Worm (Caenorhabditis elegans) whole organism, L1 larva: ENCODE results near the gene F52G3.7.

Experiments used
- C16A3.4 ChIP-seq: fragments of 150-350 bp; optimal IDR thresholded peaks from 2 replicates; lab custom pipeline; 2014; ENCODE audit warnings: missing biosample characterization, missing genetic modification characterization
- C34B4.2 ChIP-seq: sonication (generic microtip); optimal IDR thresholded peaks from 2 replicates; lab custom pipeline; 2017; ENCODE audit warnings: mild to moderate bottlenecking, missing genetic modification characterization, missing compliant biosample characterization
- ama-1 ChIP-seq: fragments of 150-350 bp; optimal IDR thresholded peaks from 2 replicates; lab custom pipeline; 2014
- blmp-1 ChIP-seq: fragments of 150-350 bp; optimal IDR thresholded peaks from 2 replicates; lab custom pipeline; 2014; ENCODE audit warnings: missing biosample characterization, missing genetic modification characterization
- ceh-63 ChIP-seq: fragments of 200-800 bp; sonication (Bioruptor generic); optimal IDR thresholded peaks from 2 replicates; lab custom pipeline; 2018; ENCODE audit warnings: mild to moderate bottlenecking, missing genetic modification characterization, missing compliant biosample characterization
- ceh-8 ChIP-seq: fragments of 200-800 bp; sonication (Bioruptor generic); optimal IDR thresholded peaks from 2 replicates; lab custom pipeline; 2018; ENCODE audit warnings: mild to moderate bottlenecking, missing genetic modification characterization, moderate library complexity, missing compliant biosample characterization
- ceh-82 ChIP-seq, 3 experiments: fragments of 150-350 bp in 1 of 3; sonication (generic microtip) in 2 of 3; optimal IDR thresholded peaks; 2 replicates each; lab custom pipeline; 2014 to 2017; ENCODE audit warnings: missing biosample characterization in 3 of 3, missing genetic modification characterization in 3 of 3
- ceh-90 ChIP-seq: sonication (generic microtip); optimal IDR thresholded peaks from 2 replicates; lab custom pipeline; 2016; ENCODE audit warnings: missing genetic modification characterization, missing compliant biosample characterization
- efl-1 ChIP-seq, 4 experiments: fragments of 150-350 bp; optimal IDR thresholded peaks in 3 of 4; peaks in 1 of 4; 1 replicate in 1 of 4; 2 replicates in 3 of 4; lab custom pipeline; 2014; ENCODE audit warnings: missing biosample characterization in 2 of 4, missing genetic modification characterization in 2 of 4, missing genetic modification reagents in 2 of 4
- efl-3 ChIP-seq: fragments of 200-800 bp; sonication (Bioruptor generic); optimal IDR thresholded peaks from 2 replicates; lab custom pipeline; 2018; ENCODE audit warnings: mild to moderate bottlenecking, missing genetic modification characterization, missing compliant biosample characterization
- egl-13 ChIP-seq: sonication (generic microtip); optimal IDR thresholded peaks from 2 replicates; lab custom pipeline; 2016; ENCODE audit warnings: missing genotype, missing genetic modification reagents, missing genetic modification characterization, missing compliant biosample characterization
- egl-27 ChIP-seq, 2 experiments: fragments of 150-350 bp in 1 of 2; sonication (generic microtip); optimal IDR thresholded peaks; 3 replicates each; lab custom pipeline; 2017 to 2018; ENCODE audit warnings: missing biosample characterization in 2 of 2, missing genetic modification characterization in 2 of 2, missing genetic modification reagents in 2 of 2
- elt-2 ChIP-seq: sonication (generic microtip); optimal IDR thresholded peaks from 2 replicates; lab custom pipeline; 2016; ENCODE audit warnings: missing genetic modification characterization, mild to moderate bottlenecking, inconsistent platforms, missing compliant biosample characterization, missing genetic modification reagents
- elt-3 ChIP-seq, 6 experiments: fragments of 150-350 bp in 1 of 6; sonication (generic microtip); optimal IDR thresholded peaks; 2 replicates each; lab custom pipeline; 2017 to 2018; ENCODE audit warnings: missing biosample characterization in 6 of 6, missing genetic modification characterization in 6 of 6, inconsistent platforms in 1 of 6
- fkh-8 ChIP-seq: sonication (generic microtip); optimal IDR thresholded peaks from 2 replicates; lab custom pipeline; 2016; ENCODE audit warnings: mild to moderate bottlenecking, missing genetic modification characterization, missing compliant biosample characterization
- fos-1 ChIP-seq: fragments of 150-350 bp; optimal IDR thresholded peaks from 2 replicates; lab custom pipeline; 2014; ENCODE audit warnings: missing biosample characterization, missing genetic modification characterization
- hlh-17 ChIP-seq: fragments of 200-800 bp; sonication (Bioruptor generic); optimal IDR thresholded peaks from 2 replicates; lab custom pipeline; 2018; ENCODE audit warnings: missing genetic modification characterization, mild to moderate bottlenecking, missing compliant biosample characterization, moderate library complexity, borderline replicate concordance
- isw-1 ChIP-seq: fragments of 200-800 bp; sonication (Bioruptor generic); IDR thresholded peaks from 2 replicates; pipeline ENCODE4 v1.3.6; 2022; ENCODE audit warnings: missing genetic modification characterization, missing compliant biosample characterization
- jun-1 ChIP-seq: fragments of 150-350 bp; optimal IDR thresholded peaks from 2 replicates; lab custom pipeline; 2014; ENCODE audit warnings: missing biosample characterization, missing genetic modification reagents, missing genetic modification characterization
- lin-14 ChIP-seq: fragments of 200-800 bp; sonication (Bioruptor generic); optimal IDR thresholded peaks from 2 replicates; lab custom pipeline; 2018; ENCODE audit warnings: mild to moderate bottlenecking, missing genetic modification characterization, moderate library complexity, missing compliant biosample characterization
- lin-15B ChIP-seq: fragments of 150-350 bp; sonication (generic microtip); optimal IDR thresholded peaks from 3 replicates; lab custom pipeline; 2014; ENCODE audit warnings: missing biosample characterization, missing genetic modification characterization
- lin-35 ChIP-seq, 2 experiments: fragments of 150-350 bp; optimal IDR thresholded peaks; 2 replicates each; lab custom pipeline; 2014; ENCODE audit warnings: missing biosample characterization in 2 of 2, missing genetic modification characterization in 2 of 2, missing genetic modification reagents in 2 of 2
- lin-39 ChIP-seq: fragments of 150-350 bp; optimal IDR thresholded peaks from 2 replicates; lab custom pipeline; 2014; ENCODE audit warnings: missing biosample characterization, missing genetic modification reagents, missing genetic modification characterization
- lsy-2 ChIP-seq, 2 experiments: fragments of 150-350 bp; optimal IDR thresholded peaks; 2 replicates each; lab custom pipeline; 2014; ENCODE audit warnings: missing biosample characterization in 2 of 2, missing genetic modification characterization in 2 of 2
- mdl-1 ChIP-seq, 2 experiments: fragments of 150-350 bp; optimal IDR thresholded peaks; 2 replicates each; lab custom pipeline; 2014 to 2017; ENCODE audit warnings: missing biosample characterization in 2 of 2, missing genetic modification characterization in 2 of 2, inconsistent platforms in 1 of 2
- mef-2 ChIP-seq: fragments of 150-350 bp; optimal IDR thresholded peaks from 2 replicates; lab custom pipeline; 2014; ENCODE audit warnings: missing biosample characterization, missing genetic modification characterization
- mep-1 ChIP-seq: fragments of 150-350 bp; optimal IDR thresholded peaks from 2 replicates; lab custom pipeline; 2014; ENCODE audit warnings: missing biosample characterization, missing genetic modification characterization
- nhr-12 ChIP-seq: sonication (generic microtip); optimal IDR thresholded peaks from 2 replicates; lab custom pipeline; 2017; ENCODE audit warnings: missing biosample characterization, missing genetic modification characterization
- nhr-19 ChIP-seq: fragments of 200-800 bp; sonication (Bioruptor generic); conservative IDR thresholded peaks from 2 replicates; pipeline ENCODE4 v1.3.6; 2022; ENCODE audit warnings: missing genetic modification characterization, missing compliant biosample characterization
- nhr-28 ChIP-seq: fragments of 150-350 bp; optimal IDR thresholded peaks from 2 replicates; lab custom pipeline; 2014; ENCODE audit warnings: missing biosample characterization, missing genetic modification characterization
- nhr-47 ChIP-seq: sonication (generic microtip); optimal IDR thresholded peaks from 2 replicates; lab custom pipeline; 2016; ENCODE audit warnings: mild to moderate bottlenecking, missing genetic modification characterization, moderate library complexity, missing compliant biosample characterization
- nhr-71 ChIP-seq: sonication (generic microtip); optimal IDR thresholded peaks from 2 replicates; lab custom pipeline; 2016; ENCODE audit warnings: mild to moderate bottlenecking, missing genetic modification characterization, moderate library complexity, missing compliant biosample characterization
- nhr-76 ChIP-seq: sonication (generic microtip); optimal IDR thresholded peaks from 2 replicates; lab custom pipeline; 2017; ENCODE audit warnings: missing biosample characterization, missing genetic modification characterization
- nhr-84 ChIP-seq: sonication (generic microtip); optimal IDR thresholded peaks from 2 replicates; lab custom pipeline; 2017; ENCODE audit warnings: missing biosample characterization, missing genetic modification characterization
- nhr-85 ChIP-seq: sonication (generic microtip); peaks from one replicate; lab custom pipeline; 2016; ENCODE audit warnings: missing genetic modification characterization, inconsistent platforms, missing compliant biosample characterization
- nhr-90 ChIP-seq: sonication (generic microtip); optimal IDR thresholded peaks from 2 replicates; lab custom pipeline; 2016; ENCODE audit warnings: mild to moderate bottlenecking, missing genetic modification characterization, missing compliant biosample characterization; ENCODE audit not compliant: poor library complexity
- pax-3 ChIP-seq: fragments of 200-800 bp; sonication (Bioruptor generic); optimal IDR thresholded peaks from 2 replicates; lab custom pipeline; 2018; ENCODE audit warnings: mild to moderate bottlenecking, missing genetic modification characterization, moderate library complexity, missing compliant biosample characterization
- pqm-1 ChIP-seq: sonication (generic microtip); optimal IDR thresholded peaks from 3 replicates; lab custom pipeline; 2017; ENCODE audit warnings: missing biosample characterization, missing genetic modification characterization
- snpc-4 ChIP-seq: fragments of 150-350 bp; optimal IDR thresholded peaks from 2 replicates; lab custom pipeline; 2014; ENCODE audit warnings: missing biosample characterization, missing genetic modification characterization
- sptf-1 ChIP-seq: fragments of 150-350 bp; optimal IDR thresholded peaks from 2 replicates; lab custom pipeline; 2014; ENCODE audit warnings: missing biosample characterization, missing genetic modification characterization
- swsn-7 ChIP-seq: sonication (generic microtip); optimal IDR thresholded peaks from 2 replicates; lab custom pipeline; 2016; ENCODE audit warnings: missing genetic modification characterization, missing compliant biosample characterization
- unc-130 ChIP-seq: fragments of 150-350 bp; optimal IDR thresholded peaks from 2 replicates; lab custom pipeline; 2017; ENCODE audit warnings: missing biosample characterization, missing genetic modification characterization, inconsistent platforms
- unc-30 ChIP-seq: sonication (generic microtip); optimal IDR thresholded peaks from 2 replicates; lab custom pipeline; 2017; ENCODE audit warnings: missing biosample characterization, missing genetic modification characterization
- unc-86 ChIP-seq: sonication (generic microtip); optimal IDR thresholded peaks from 2 replicates; lab custom pipeline; 2016; ENCODE audit warnings: missing genetic modification characterization, missing compliant biosample characterization
- vab-15 ChIP-seq: sonication (generic microtip); optimal IDR thresholded peaks from 2 replicates; lab custom pipeline; 2017; ENCODE audit warnings: missing genotype, mild to moderate bottlenecking, missing genetic modification characterization, missing compliant biosample characterization
- xbp-1 ChIP-seq: sonication (generic microtip); optimal IDR thresholded peaks from 2 replicates; lab custom pipeline; 2016; ENCODE audit warnings: missing genetic modification characterization, missing compliant biosample characterization
- zag-1 ChIP-seq: fragments of 150-350 bp; optimal IDR thresholded peaks from 2 replicates; lab custom pipeline; 2014; ENCODE audit warnings: missing biosample characterization, missing genetic modification characterization

The F52G3.7 gene

DNA sequence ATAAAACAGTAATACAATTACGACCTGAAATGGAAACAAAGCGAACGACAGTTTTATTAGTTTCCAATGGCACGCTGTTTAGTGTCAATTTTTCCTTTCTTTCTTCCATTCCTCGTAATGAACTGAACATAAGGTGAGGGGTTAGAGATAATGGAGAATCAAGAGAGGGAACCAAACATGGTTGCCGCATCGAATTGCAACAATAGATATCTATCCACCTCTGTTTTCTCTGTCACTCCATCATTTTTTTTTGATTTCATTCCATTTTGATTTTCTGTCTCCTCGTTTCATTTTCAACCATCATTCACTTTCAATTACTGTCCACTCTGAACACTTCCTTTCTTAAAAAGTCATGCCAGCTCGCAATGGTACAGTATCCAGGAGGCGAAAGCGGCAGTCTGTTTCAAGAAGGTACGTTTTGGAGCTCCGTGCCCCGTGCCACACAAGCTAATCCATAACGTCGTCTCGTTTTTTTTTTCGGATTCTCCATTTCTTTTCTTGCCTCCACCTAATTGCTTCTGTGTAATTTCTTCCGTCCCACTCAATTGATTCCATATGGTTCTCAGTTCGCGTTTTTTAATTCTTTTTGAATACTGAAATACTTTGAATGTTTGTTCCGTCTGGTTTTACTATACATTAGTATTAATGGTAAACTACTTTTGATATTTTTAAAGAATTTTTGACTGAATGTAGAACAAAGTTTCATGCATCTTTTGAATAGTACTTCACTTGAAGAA, 31.6 kb downstream of the F52G3.7 start (continued):
- TF ChIP-seq ama-1 (no peak), pqm-1 (no peak), hlh-17 (GFP tag; lab: Kevin White, UChicago) (no peak), egl-27 (tag; optimal IDR thresholded peaks at IDR 0.05; lab: Kevin White, UChicago) (no peak), unc-30 (no peak), xbp-1 (tag; lab: Kevin White, UChicago) (no peak), nhr-71 (no peak), fos-1 (tag; lab: Kevin White, UChicago) (no peak), ceh-63 (no peak), nhr-28 (tag; lab: Kevin White, UChicago) (no peak), nhr-90 (tag; lab: Kevin White, UChicago) (no peak), C16A3.4 (tag; lab: Kevin White, UChicago) (no peak), nhr-47 (tag; lab: Kevin White, UChicago) (no peak), nhr-84 (tag; lab: Kevin White, UChicago) (no peak), C34B4.2 (tag; lab: Kevin White, UChicago) (no peak), nhr-19 (no peak), fkh-8 (no peak), ceh-82 (tag; optimal IDR thresholded peaks at IDR 0.05; lab: Kevin White, UChicago) (no peak), ceh-90 (no peak), lin-15B (no peak), jun-1 (tag; lab: Kevin White, UChicago) (no peak), lin-14 (peak; percentile 37), mep-1 (tag; lab: Kevin White, UChicago) (no peak), unc-86 (tag; lab: Kevin White, UChicago) (no peak), mdl-1 (tag; optimal IDR thresholded peaks at IDR 0.05; lab: Kevin White, UChicago) (no peak), snpc-4 (tag; lab: Kevin White, UChicago) (no peak), sptf-1 (tag; lab: Kevin White, UChicago) (no peak), nhr-12 (tag; lab: Kevin White, UChicago) (no peak)
- TF ChIP-seq, all 84 proteins: peak for 8

DNA sequence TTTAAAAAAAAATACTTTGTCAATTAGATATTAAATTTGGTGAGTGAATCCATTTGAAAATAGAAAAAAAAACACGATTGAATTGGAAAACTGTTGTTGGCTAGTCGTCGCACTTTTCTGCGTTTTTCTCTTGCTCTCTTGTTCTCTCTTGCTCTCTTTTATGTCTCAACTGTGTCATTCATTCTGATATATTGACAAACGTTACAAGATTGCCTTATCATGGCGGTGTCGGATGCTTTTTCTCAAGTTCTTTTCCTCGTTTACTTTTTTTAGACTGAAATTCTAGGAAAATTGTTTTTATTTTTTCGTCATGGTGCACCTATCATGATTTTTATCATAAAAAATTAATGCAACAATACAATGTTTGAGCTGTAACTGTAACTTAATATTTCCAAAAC, 32.2 kb downstream of the F52G3.7 start:
- TF ChIP-seq blmp-1 (tag; lab: Kevin White, UChicago) (no peak), elt-2 (tag; lab: Kevin White, UChicago) (peak; percentile 46), efl-3 (GFP tag; lab: Kevin White, UChicago) (no peak), efl-1 (optimal IDR thresholded peaks at IDR 0.05; lab: Kevin White, UChicago) (no peak), efl-1 (GFP tag; optimal IDR thresholded peaks at IDR 0.05 in 1 of 2; lab: Kevin White, UChicago) (no peak), jun-1 (tag; lab: Kevin White, UChicago) (no peak)
- TF ChIP-seq, all 84 proteins: peak for 1

- TF ChIP-seq efl-1 (optimal IDR thresholded peaks at IDR 0.05; lab: Kevin White, UChicago) (peak; percentile 1 to 32), efl-1 (GFP tag; optimal IDR thresholded peaks at IDR 0.05 in 1 of 2; lab: Kevin White, UChicago) (peak; percentile 16 to 77), lin-35 (GFP tag; optimal IDR thresholded peaks at IDR 0.05; lab: Kevin White, UChicago) (peak in 1 of 2 experiments; percentile 63), nhr-90 (tag; lab: Kevin White, UChicago) (peak; percentile 1), lsy-2 (tag; optimal IDR thresholded peaks at IDR 0.05; lab: Kevin White, UChicago) (peak in 1 of 2 experiments; percentile 20), ceh-8 (GFP tag; lab: Kevin White, UChicago) (no peak), efl-3 (GFP tag; lab: Kevin White, UChicago) (no peak), mef-2 (no peak), elt-3 (tag; optimal IDR thresholded peaks at IDR 0.05; lab: Kevin White, UChicago) (peak in 1 of 6 experiments; percentile 17), xbp-1 (tag; lab: Kevin White, UChicago) (no peak), pax-3 (tag; lab: Kevin White, UChicago) (no peak), C34B4.2 (tag; lab: Kevin White, UChicago) (no peak), nhr-85 (tag; lab: Kevin White, UChicago) (peak; percentile 95), vab-15 (tag; lab: Kevin White, UChicago) (peak; percentile 46), fos-1 (tag; lab: Kevin White, UChicago) (no peak), ama-1 (no peak), isw-1 (GFP tag; lab: Robert Waterston, UW) (no peak), nhr-28 (tag; lab: Kevin White, UChicago) (no peak), unc-86 (tag; lab: Kevin White, UChicago) (no peak), egl-13 (tag; lab: Kevin White, UChicago) (no peak), blmp-1 (tag; lab: Kevin White, UChicago) (peak; percentile 30), zag-1 (tag; lab: Kevin White, UChicago) (no peak), unc-30 (no peak), mdl-1 (tag; optimal IDR thresholded peaks at IDR 0.05; lab: Kevin White, UChicago) (no peak), nhr-76 (no peak), lin-39 (tag; lab: Kevin White, UChicago) (no peak), ceh-82 (tag; optimal IDR thresholded peaks at IDR 0.05; lab: Kevin White, UChicago) (no peak), unc-130 (no peak), swsn-7 (no peak)
These were observed 34.3 kb downstream of the F52G3.7 start for ce11 chrX:16998003-16998402.
